Worm (Caenorhabditis elegans) whole organism, young adult: Measurements from ENCODE around the gene ZK353.4.

ENCODE experiments used
- B0336.3 ChIP-seq: fragments of 200-800 bp; sonication (Bioruptor generic); IDR thresholded peaks from 2 replicates; pipeline ENCODE4 v1.3.6; 2022; ENCODE audit warnings: missing genetic modification characterization, missing compliant biosample characterization
- C06A6.2 ChIP-seq: fragments of 200-800 bp; sonication (Bioruptor generic); conservative IDR thresholded peaks from 2 replicates; pipeline ENCODE4 v1.3.6; 2022; ENCODE audit warnings: missing genetic modification characterization, missing compliant biosample characterization
- C17E4.6 ChIP-seq: fragments of 200-800 bp; sonication (Bioruptor generic); IDR thresholded peaks from 2 replicates; pipeline ENCODE4 v1.3.6; 2022; ENCODE audit warnings: missing genetic modification reagents, missing genetic modification characterization, missing compliant biosample characterization
- D2030.7 ChIP-seq: fragments of 200-800 bp; sonication (Bioruptor generic); IDR thresholded peaks from 2 replicates; pipeline ENCODE4 v1.3.6; 2022; ENCODE audit warnings: missing genetic modification reagents, missing genetic modification characterization, missing compliant biosample characterization
- F22D6.2 ChIP-seq: sonication (generic microtip); optimal IDR thresholded peaks from 2 replicates; lab custom pipeline; 2016; ENCODE audit warnings: mild to moderate bottlenecking, missing genetic modification characterization, missing compliant biosample characterization
- F33H1.4 ChIP-seq: fragments of 200-800 bp; sonication (Bioruptor generic); IDR thresholded peaks from 2 replicates; pipeline ENCODE4 v1.3.6; 2022; ENCODE audit warnings: missing genetic modification reagents, missing genetic modification characterization, missing compliant biosample characterization
- F57A8.1 ChIP-seq: fragments of 200-800 bp; sonication (Bioruptor generic); optimal IDR thresholded peaks from 2 replicates; lab custom pipeline; 2018; ENCODE audit warnings: mild to moderate bottlenecking, missing genetic modification characterization, moderate library complexity, missing compliant biosample characterization
- F57C9.4 ChIP-seq: sonication (generic microtip); optimal IDR thresholded peaks from 2 replicates; lab custom pipeline; 2017; ENCODE audit warnings: mild to moderate bottlenecking, missing genetic modification characterization, missing compliant biosample characterization
- K12H6.12 ChIP-seq: fragments of 200-800 bp; sonication (Bioruptor generic); optimal IDR thresholded peaks from 2 replicates; lab custom pipeline; 2018; ENCODE audit warnings: mild to moderate bottlenecking, missing genetic modification characterization, missing compliant biosample characterization
- Y53F4B.3 ChIP-seq: fragments of 200-800 bp; sonication (Bioruptor generic); IDR thresholded peaks from 2 replicates; pipeline ENCODE4 v1.3.6; 2022; ENCODE audit warnings: missing genetic modification reagents, missing genetic modification characterization, missing compliant biosample characterization
- Y95B8A.8 ChIP-seq: fragments of 200-800 bp; sonication (Bioruptor generic); IDR thresholded peaks from 2 replicates; pipeline ENCODE4 v1.3.6; 2022; ENCODE audit warnings: missing genetic modification reagents, missing genetic modification characterization, missing compliant biosample characterization
- aptf-3 ChIP-seq: fragments of 200-800 bp; sonication (Bioruptor generic); IDR thresholded peaks from 2 replicates; pipeline ENCODE4 v1.3.6; 2022; ENCODE audit warnings: missing genetic modification characterization, missing compliant biosample characterization
- attf-6 ChIP-seq: fragments of 200-800 bp; sonication (Bioruptor generic); IDR thresholded peaks from 2 replicates; pipeline ENCODE4 v1.3.6; 2022; ENCODE audit warnings: missing genetic modification reagents, missing genetic modification characterization, missing compliant biosample characterization
- bed-1 ChIP-seq: fragments of 200-800 bp; sonication (Bioruptor generic); IDR thresholded peaks from 2 replicates; pipeline ENCODE4 v1.3.6; 2022; ENCODE audit warnings: missing genetic modification reagents, missing genetic modification characterization, missing compliant biosample characterization
- bed-2 ChIP-seq: fragments of 200-800 bp; sonication (Bioruptor generic); IDR thresholded peaks from 2 replicates; pipeline ENCODE4 v1.3.6; 2022; ENCODE audit warnings: missing genetic modification reagents, missing genetic modification characterization, missing compliant biosample characterization
- ccch-3 ChIP-seq: fragments of 200-800 bp; sonication (Bioruptor generic); optimal IDR thresholded peaks from 2 replicates; lab custom pipeline; 2018; ENCODE audit warnings: mild to moderate bottlenecking, missing genetic modification characterization, missing compliant biosample characterization
- ceh-100 ChIP-seq: fragments of 200-800 bp; sonication (Bioruptor generic); IDR thresholded peaks from 2 replicates; pipeline ENCODE4 v1.3.6; 2022; ENCODE audit warnings: missing genetic modification reagents, missing genetic modification characterization, missing compliant biosample characterization
- chd-7 ChIP-seq: sonication (generic microtip); optimal IDR thresholded peaks from 2 replicates; lab custom pipeline; 2016; ENCODE audit warnings: mild to moderate bottlenecking, missing genetic modification characterization, moderate library complexity, missing compliant biosample characterization
- dpl-1 ChIP-seq: fragments of 150-350 bp; optimal IDR thresholded peaks from 2 replicates; lab custom pipeline; 2014; ENCODE audit warnings: missing biosample characterization, missing genetic modification reagents, missing genetic modification characterization
- fkh-3 ChIP-seq: sonication (generic microtip); optimal IDR thresholded peaks from 2 replicates; lab custom pipeline; 2016; ENCODE audit warnings: mild to moderate bottlenecking, missing genetic modification characterization, missing compliant biosample characterization
- gei-17 ChIP-seq: fragments of 200-800 bp; sonication (Bioruptor generic); optimal IDR thresholded peaks from 2 replicates; lab custom pipeline; 2018; ENCODE audit warnings: mild to moderate bottlenecking, missing genetic modification characterization, missing compliant biosample characterization
- hlh-12 ChIP-seq: sonication (generic microtip); optimal IDR thresholded peaks from 2 replicates; lab custom pipeline; 2016; ENCODE audit warnings: missing genetic modification characterization, missing compliant biosample characterization
- hrde-1 ChIP-seq: sonication (generic microtip); optimal IDR thresholded peaks from 2 replicates; lab custom pipeline; 2016; ENCODE audit warnings: missing genetic modification characterization, mild to moderate bottlenecking, missing compliant biosample characterization, moderate library complexity, missing genotype, missing genetic modification reagents, borderline replicate concordance
- hsf-1 ChIP-seq: fragments of 200-800 bp; sonication (Bioruptor generic); IDR thresholded peaks from 2 replicates; pipeline ENCODE4 v1.3.6; 2022; ENCODE audit warnings: missing genetic modification reagents, missing genetic modification characterization, missing compliant biosample characterization
- lag-1 ChIP-seq: fragments of 200-800 bp; sonication (Bioruptor generic); IDR thresholded peaks from 2 replicates; pipeline ENCODE4 v1.3.6; 2022; ENCODE audit warnings: missing genetic modification reagents, missing genetic modification characterization, missing compliant biosample characterization
- let-526 ChIP-seq: fragments of 200-800 bp; sonication (Bioruptor generic); IDR thresholded peaks from 2 replicates; pipeline ENCODE4 v1.3.6; 2022; ENCODE audit warnings: missing genetic modification reagents, missing genetic modification characterization, missing compliant biosample characterization
- let-607 ChIP-seq, 2 experiments: fragments of 200-800 bp in 1 of 2; sonication (Bioruptor generic) in 1 of 2; sonication (generic microtip) in 1 of 2; optimal IDR thresholded peaks; 2 replicates each; lab custom pipeline; 2016 to 2018; ENCODE audit warnings: mild to moderate bottlenecking in 2 of 2, missing compliant biosample characterization in 2 of 2, missing genetic modification characterization in 2 of 2, moderate library complexity in 2 of 2, missing genotype in 1 of 2
- lin-54 ChIP-seq: fragments of 200-800 bp; sonication (Bioruptor generic); optimal IDR thresholded peaks from 2 replicates; lab custom pipeline; 2018; ENCODE audit warnings: mild to moderate bottlenecking, missing genetic modification characterization, missing compliant biosample characterization
- lir-1 ChIP-seq: fragments of 200-800 bp; sonication (Bioruptor generic); conservative IDR thresholded peaks from 2 replicates; pipeline ENCODE4 v1.3.6; 2022; ENCODE audit warnings: missing genetic modification reagents, missing genetic modification characterization, missing compliant biosample characterization
- lsl-1 ChIP-seq: fragments of 200-800 bp; sonication (Bioruptor generic); optimal IDR thresholded peaks from 2 replicates; lab custom pipeline; 2018; ENCODE audit warnings: mild to moderate bottlenecking, missing genetic modification characterization, moderate library complexity, missing compliant biosample characterization
- madf-3 ChIP-seq: fragments of 200-800 bp; sonication (Bioruptor generic); IDR thresholded peaks from 2 replicates; pipeline ENCODE4 v1.3.6; 2022; ENCODE audit warnings: missing genetic modification reagents, missing genetic modification characterization, missing compliant biosample characterization
- mcd-1 ChIP-seq: fragments of 200-800 bp; sonication (Bioruptor generic); IDR thresholded peaks from 2 replicates; pipeline ENCODE4 v1.3.6; 2022; ENCODE audit warnings: missing genetic modification reagents, missing genetic modification characterization, missing compliant biosample characterization
- mel-28 ChIP-seq: sonication (generic microtip); optimal IDR thresholded peaks from 2 replicates; lab custom pipeline; 2016; ENCODE audit warnings: borderline replicate concordance, mild to moderate bottlenecking, missing genetic modification characterization, missing compliant biosample characterization
- mes-4 ChIP-seq: sonication (generic microtip); optimal IDR thresholded peaks from 2 replicates; lab custom pipeline; 2016; ENCODE audit warnings: missing genotype, missing genetic modification characterization, missing compliant biosample characterization
- nhr-120 ChIP-seq: fragments of 200-800 bp; sonication (Bioruptor generic); IDR thresholded peaks from 2 replicates; pipeline ENCODE4 v1.3.6; 2022; ENCODE audit warnings: missing genetic modification characterization, missing compliant biosample characterization
- nhr-179 ChIP-seq: sonication (generic microtip); optimal IDR thresholded peaks from 2 replicates; lab custom pipeline; 2016; ENCODE audit warnings: mild to moderate bottlenecking, missing genetic modification characterization, missing compliant biosample characterization
- pbrm-1 ChIP-seq: fragments of 200-800 bp; sonication (Bioruptor generic); IDR thresholded peaks from 2 replicates; pipeline ENCODE4 v1.3.6; 2022; ENCODE audit warnings: missing genetic modification reagents, missing genetic modification characterization, missing compliant biosample characterization
- rec-8 ChIP-seq, 2 experiments: sonication (generic microtip); optimal IDR thresholded peaks; 2 replicates each; lab custom pipeline; 2016; ENCODE audit warnings: mild to moderate bottlenecking in 2 of 2, missing genetic modification characterization in 2 of 2, missing genetic modification reagents in 2 of 2, missing genotype in 2 of 2, missing biosample characterization in 1 of 2, missing compliant biosample characterization in 1 of 2, moderate library complexity in 1 of 2
- sea-2 ChIP-seq: fragments of 200-800 bp; sonication (Bioruptor generic); IDR thresholded peaks from 2 replicates; pipeline ENCODE4 v1.3.6; 2022; ENCODE audit warnings: missing genetic modification characterization, missing compliant biosample characterization
- snpc-1.3 ChIP-seq: sonication (generic microtip); optimal IDR thresholded peaks from 2 replicates; lab custom pipeline; 2017; ENCODE audit warnings: missing genetic modification characterization, mild to moderate bottlenecking, missing compliant biosample characterization, antibody characterized with exemption, moderate library complexity, missing genotype, missing genetic modification reagents; ENCODE audit not compliant: insufficient read depth
- somi-1 ChIP-seq: fragments of 200-800 bp; sonication (Bioruptor generic); optimal IDR thresholded peaks from 2 replicates; lab custom pipeline; 2018; ENCODE audit warnings: mild to moderate bottlenecking, missing genetic modification characterization, missing compliant biosample characterization
- tbx-9 ChIP-seq: sonication (generic microtip); optimal IDR thresholded peaks from 2 replicates; lab custom pipeline; 2016; ENCODE audit warnings: borderline replicate concordance, missing genetic modification characterization, inconsistent platforms, missing compliant biosample characterization
- unc-130 ChIP-seq: sonication (generic microtip); optimal IDR thresholded peaks from 2 replicates; lab custom pipeline; 2016; ENCODE audit warnings: missing genetic modification reagents, missing genetic modification characterization, missing compliant biosample characterization
- unc-62 ChIP-seq: fragments of 150-350 bp; optimal IDR thresholded peaks from 2 replicates; lab custom pipeline; 2014; ENCODE audit warnings: missing biosample characterization, missing genetic modification reagents, missing genetic modification characterization
- xnd-1 ChIP-seq: sonication (generic microtip); optimal IDR thresholded peaks from 2 replicates; lab custom pipeline; 2016; ENCODE audit warnings: missing genotype, missing genetic modification reagents, missing genetic modification characterization, missing compliant biosample characterization
- ztf-22 ChIP-seq: fragments of 200-800 bp; sonication (Bioruptor generic); optimal IDR thresholded peaks from 2 replicates; lab custom pipeline; 2018; ENCODE audit warnings: mild to moderate bottlenecking, missing genetic modification characterization, moderate library complexity, missing compliant biosample characterization
- ztf-28 ChIP-seq: fragments of 200-800 bp; sonication (Bioruptor generic); IDR thresholded peaks from 2 replicates; pipeline ENCODE4 v1.3.6; 2022; ENCODE audit warnings: missing genetic modification reagents, missing genetic modification characterization, missing compliant biosample characterization
- ztf-3 ChIP-seq: fragments of 200-800 bp; sonication (Bioruptor generic); optimal IDR thresholded peaks from 2 replicates; lab custom pipeline; 2018; ENCODE audit warnings: mild to moderate bottlenecking, missing genetic modification characterization, missing compliant biosample characterization

The ZK353.4 gene

DNA sequence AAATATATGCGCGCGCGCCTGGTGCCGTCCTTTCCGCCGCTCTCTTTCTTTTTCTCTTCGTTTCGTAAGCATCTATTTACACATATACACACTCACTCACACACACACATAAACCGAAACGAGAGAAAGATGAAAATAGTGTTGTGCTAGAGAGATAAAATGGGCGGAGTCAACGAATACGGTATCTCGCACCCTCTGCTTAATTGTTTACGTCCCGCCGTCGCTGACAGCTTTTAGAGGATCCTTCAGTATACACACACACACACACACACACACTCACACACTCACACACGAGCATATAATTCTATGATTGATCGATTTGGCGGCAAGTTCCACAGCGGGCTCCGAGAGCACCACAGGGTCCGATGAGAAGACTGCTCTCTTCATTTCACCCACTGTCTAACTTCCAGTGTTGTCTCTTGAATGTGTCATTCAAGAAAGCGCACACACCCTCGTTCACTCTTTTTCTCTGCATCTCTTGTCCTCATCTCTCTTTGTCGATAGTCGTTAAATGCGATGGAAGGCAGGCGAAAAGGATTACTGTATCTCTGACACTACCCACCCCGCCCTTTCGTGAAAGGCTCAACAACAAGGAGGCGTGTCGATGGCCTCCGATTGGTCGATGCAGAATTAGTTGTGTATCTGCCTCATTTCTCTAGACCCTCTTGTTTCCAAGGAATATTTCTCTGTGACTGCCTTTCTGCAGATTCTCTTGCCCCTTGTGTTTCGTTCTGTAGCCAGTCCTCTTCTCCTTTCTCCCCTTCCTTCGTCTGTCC lies 27.9 kb upstream of the ZK353.4 start (continued):
- TF ChIP-seq F57A8.1 (GFP tag; lab: Kevin White, UChicago) = no peak
- TF ChIP-seq mel-28 = no peak
- no peak for TF ChIP-seq bed-2 (GFP tag; lab: Robert Waterston, UW)
- peak; percentile 99 for TF ChIP-seq K12H6.12 (tag; lab: Kevin White, UChicago)
- TF ChIP-seq lin-54 (GFP tag; lab: Kevin White, UChicago) = peak; percentile 62
- TF ChIP-seq F22D6.2 (tag; lab: Kevin White, UChicago) = no peak
- TF ChIP-seq snpc-1.3 = no peak
- TF ChIP-seq let-526 = peak; percentile 61; the same call in 1 of the 2 replicates
- TF ChIP-seq ccch-3 = no peak
- no peak for TF ChIP-seq F33H1.4 (GFP tag; lab: Robert Waterston, UW)
- no peak for TF ChIP-seq Y95B8A.8
- TF ChIP-seq ztf-3 = peak; percentile 80
- no peak for TF ChIP-seq mes-4
- no peak for TF ChIP-seq C17E4.6 (GFP tag; lab: Robert Waterston, UW)
- TF ChIP-seq Y53F4B.3 = no peak
- TF ChIP-seq ztf-22 = peak; percentile 13
- no peak for TF ChIP-seq madf-3 (GFP tag; lab: Robert Waterston, UW)
- TF ChIP-seq somi-1 (GFP tag; lab: Kevin White, UChicago) = peak; percentile 42
- TF ChIP-seq hlh-12 = no peak
- no peak for TF ChIP-seq bed-1 (GFP tag; lab: Robert Waterston, UW)
- TF ChIP-seq chd-7 (tag; lab: Kevin White, UChicago) = peak; percentile 87
- TF ChIP-seq mcd-1 (GFP tag; lab: Robert Waterston, UW) = peak; percentile 73
- TF ChIP-seq C06A6.2 = peak; percentile 66
- TF ChIP-seq lsl-1 (GFP tag; lab: Kevin White, UChicago) = no peak
- TF ChIP-seq D2030.7 (GFP tag; lab: Robert Waterston, UW) = no peak
- no peak for TF ChIP-seq fkh-3 (tag; lab: Kevin White, UChicago)
- TF ChIP-seq let-607 (tag; optimal IDR thresholded peaks at IDR 0.05; lab: Kevin White, UChicago) = peak; percentile 42 to 88
- TF ChIP-seq hsf-1 (GFP tag; lab: Robert Waterston, UW) = no peak
- no peak for TF ChIP-seq hrde-1 (tag; lab: Kevin White, UChicago)
- TF ChIP-seq nhr-179 (tag; lab: Kevin White, UChicago) = no peak
- TF ChIP-seq attf-6 = no peak
- no peak for TF ChIP-seq xnd-1
- no peak for TF ChIP-seq tbx-9
- TF ChIP-seq ceh-100 (GFP tag; lab: Robert Waterston, UW) = no peak
- no peak for TF ChIP-seq rec-8 (tag; optimal IDR thresholded peaks at IDR 0.05; lab: Kevin White, UChicago)
- no peak for TF ChIP-seq unc-130
- TF ChIP-seq nhr-120 (GFP tag; lab: Robert Waterston, UW) = no peak
- TF ChIP-seq lir-1 (GFP tag; lab: Robert Waterston, UW) = peak; percentile 66
- TF ChIP-seq dpl-1 = no peak
- peak; percentile 32 for TF ChIP-seq unc-62 (GFP tag; lab: Kevin White, UChicago)
- TF ChIP-seq F57C9.4 (tag; lab: Kevin White, UChicago) = no peak
- no peak for TF ChIP-seq sea-2 (GFP tag; lab: Robert Waterston, UW)
- TF ChIP-seq gei-17 (GFP tag; lab: Kevin White, UChicago) = peak; percentile 54
- TF ChIP-seq B0336.3 (GFP tag; lab: Robert Waterston, UW) = peak; percentile 80
- no peak for TF ChIP-seq lag-1 (GFP tag; lab: Robert Waterston, UW)
- TF ChIP-seq aptf-3 = no peak
- TF ChIP-seq ztf-28 = no peak
- TF ChIP-seq pbrm-1 (GFP tag; lab: Robert Waterston, UW) = peak; percentile 34; the same call in 1 of the 2 replicates
